Worm (Caenorhabditis elegans) whole organism, L4 larva: ENCODE data around the gene ttr-47.

ENCODE experiments used
- F10B5.3 ChIP-seq: sonication (generic microtip); optimal IDR thresholded peaks from 2 replicates; lab custom pipeline; 2016; ENCODE audit warnings: mild to moderate bottlenecking, missing genetic modification characterization, missing compliant biosample characterization
- aha-1 ChIP-seq: fragments of 150-350 bp; peaks from one replicate; lab custom pipeline; 2014; ENCODE audit warnings: missing biosample characterization, missing genetic modification characterization
- ama-1 ChIP-seq: fragments of 150-350 bp; optimal IDR thresholded peaks from 2 replicates; lab custom pipeline; 2014; ENCODE audit warnings: inconsistent platforms, mixed read lengths
- fos-1 ChIP-seq: fragments of 150-350 bp; optimal IDR thresholded peaks from 2 replicates; lab custom pipeline; 2014; ENCODE audit warnings: missing biosample characterization, missing genetic modification characterization
- lin-1 ChIP-seq: fragments of 200-800 bp; sonication (Bioruptor generic); IDR thresholded peaks from 2 replicates; pipeline ENCODE4 v1.3.6; 2022; ENCODE audit warnings: missing genetic modification reagents, missing genetic modification characterization, missing compliant biosample characterization
- pha-4 ChIP-seq, 2 experiments: fragments of 150-350 bp in 1 of 2; fragments of 200-800 bp in 1 of 2; sonication (Bioruptor generic) in 1 of 2; IDR thresholded peaks in 1 of 2; optimal IDR thresholded peaks in 1 of 2; 2 replicates each; pipeline versions ENCODE4 v1.3.6 to Lab custom; 2014 to 2022; ENCODE audit warnings: missing genetic modification characterization in 2 of 2, missing genetic modification reagents in 2 of 2, missing biosample characterization in 1 of 2, missing compliant biosample characterization in 1 of 2

- TF ChIP-seq pha-4 (GFP tag; IDR thresholded peaks at IDR 0.05; lab: Robert Waterston, UW): no peak
- TF ChIP-seq pha-4 (tag; optimal IDR thresholded peaks at IDR 0.05; lab: Kevin White, UChicago): no peak
- no peak for TF ChIP-seq fos-1 (tag; lab: Kevin White, UChicago)
- no peak for TF ChIP-seq ama-1 (lab: Kevin White, UChicago)
- TF ChIP-seq aha-1: no peak
- TF ChIP-seq F10B5.3 (tag; lab: Kevin White, UChicago): no peak
- TF ChIP-seq lin-1: no peak
Measured at ce11 chrV:8946142-8946541, 23.3 kb downstream of the ttr-47 start.
